Worm (Caenorhabditis elegans): ENCODE results near the gene W06G6.9.

DNA sequence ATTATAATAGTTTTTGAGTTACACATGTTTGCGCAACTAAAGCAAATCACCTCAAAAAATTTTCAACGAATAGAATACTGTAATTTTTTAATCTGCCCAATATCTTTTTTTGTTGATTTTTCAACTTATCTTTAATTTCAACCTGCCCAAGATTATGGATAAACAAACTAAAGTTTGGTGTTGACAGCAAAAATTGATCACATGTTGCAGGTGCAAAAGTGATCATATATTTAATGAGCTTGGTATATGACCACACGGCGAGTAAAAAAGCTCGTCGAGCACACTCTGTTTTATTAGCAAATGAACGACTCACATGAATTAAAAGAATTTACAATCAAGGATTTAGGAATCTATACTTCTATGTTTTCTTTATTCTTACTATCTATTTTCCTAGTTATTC lies 29.3 kb upstream of the W06G6.9 start, which contains the start of gene srz-1:
- TF ChIP-seq tab-1 (GFP tag; IDR thresholded peaks at IDR 0.05): no peak
- no peak for TF ChIP-seq cog-1 (tag; optimal IDR thresholded peaks at IDR 0.05)
- TF ChIP-seq T22C8.4 (GFP tag; IDR thresholded peaks at IDR 0.05): no peak
- TF ChIP-seq flt-1 (GFP tag; IDR thresholded peaks at IDR 0.05): no peak

Measured in whole organism, midembryonic.